Fruit fly (Drosophila melanogaster): Measurements from ENCODE around the gene bou.

The bou gene

dm6 chrX:7001135-7001769 is 15.0 kb downstream of the bou start (continued):
- TF ChIP-seq Jarid2 (GFP tag; optimal IDR thresholded peaks at IDR 0.05) (no peak), CG4820 (GFP tag; optimal IDR thresholded peaks at IDR 0.05) (no peak), ttk (GFP tag; IDR thresholded peaks at IDR 0.05) (no peak), az2 (GFP tag; optimal IDR thresholded peaks at IDR 0.05) (peak; percentile 58), CG42726 (GFP tag; IDR thresholded peaks at IDR 0.05; ENCODE audit: partially characterized antibody) (no peak), ssp (GFP tag; IDR thresholded peaks at IDR 0.05) (peak; percentile 45; the same call in 1 of the 2 replicates), hkb (optimal IDR thresholded peaks at IDR 0.05) (no peak), hkb (GFP tag; IDR thresholded peaks at IDR 0.05) (peak; percentile 38; the same call in 1 of the 2 replicates), H2.0 (GFP tag; IDR thresholded peaks at IDR 0.05) (peak; percentile 46; the same call in 1 of the 2 replicates), CG14441 (GFP tag; IDR thresholded peaks at IDR 0.05) (peak; percentile 61; the same call in 1 of the 2 replicates), fru (optimal IDR thresholded peaks at IDR 0.05) (no peak), ci (GFP tag; IDR thresholded peaks at IDR 0.05) (peak; percentile 40; the same call in 1 of the 3 replicates), Ets65A (GFP tag) (peak; percentile 7), chinmo (GFP tag; IDR thresholded peaks at IDR 0.05; ENCODE audit: partially characterized antibody) (peak; percentile 64; the same call in 1 of the 4 replicates), dysf (GFP tag; IDR thresholded peaks at IDR 0.05) (peak; percentile 75), slbo (GFP tag; IDR thresholded peaks at IDR 0.05) (peak; percentile 57; the same call in 1 of the 2 replicates), Mrtf (GFP tag; IDR thresholded peaks at IDR 0.05) (peak; percentile 67; the same call in 1 of the 3 replicates), CG2199 (GFP tag; IDR thresholded peaks at IDR 0.05) (0 out of 3 replicates have a peak, but pooled peaks have one; percentile 16), z (GFP tag; IDR thresholded peaks at IDR 0.05) (peak; percentile 11; the same call in 1 of the 3 replicates), HmgZ (tag; optimal IDR thresholded peaks at IDR 0.05) (no peak), CG8388 (GFP tag; optimal IDR thresholded peaks at IDR 0.05) (peak; percentile 33), prd (optimal IDR thresholded peaks at IDR 0.05) (no peak), prd (GFP tag; IDR thresholded peaks at IDR 0.05) (peak; percentile 56), CG15514 (GFP tag; optimal IDR thresholded peaks at IDR 0.05) (no peak), CG2120 (GFP tag; optimal IDR thresholded peaks at IDR 0.05) (peak; percentile 66), Optix (GFP tag; IDR thresholded peaks at IDR 0.05) (0 out of 3 replicates have a peak, but pooled peaks have one; percentile 44), Atf6 (GFP tag; IDR thresholded peaks at IDR 0.05) (peak; percentile 28; the same call in 1 of the 2 replicates)

DNA sequence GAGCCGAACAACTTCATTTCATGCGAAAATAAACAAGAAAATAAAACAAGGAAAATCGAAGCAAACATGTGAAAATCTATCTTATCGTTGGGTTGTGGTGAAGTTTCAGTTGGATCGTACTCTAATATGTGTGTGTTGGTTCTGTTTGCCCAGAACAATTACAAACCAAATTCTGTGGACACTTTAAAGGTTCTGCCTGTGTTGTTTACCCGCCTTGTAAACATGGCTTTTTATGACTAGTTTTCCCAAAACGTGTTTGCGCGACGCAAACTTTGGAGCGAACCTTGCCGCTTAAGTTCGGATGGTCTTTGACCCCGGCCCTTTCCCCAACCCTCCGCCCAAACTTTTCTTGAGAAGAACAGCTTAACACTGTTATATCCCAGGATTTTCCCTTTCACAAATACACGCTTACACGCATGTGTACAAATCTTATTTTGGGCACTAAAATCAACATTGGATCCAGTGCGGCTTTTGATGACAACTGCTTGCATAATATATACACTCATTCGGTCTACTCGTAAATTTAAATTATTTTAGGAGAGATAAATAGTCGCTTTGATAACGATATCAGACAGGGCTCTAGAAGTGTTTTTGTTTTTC is 17.9 kb downstream of the bou start:
- peak; percentile 20 for TF ChIP-seq pros (GFP tag; optimal IDR thresholded peaks at IDR 0.05)
- peak; percentile 90 for TF ChIP-seq CrebB (tag; optimal IDR thresholded peaks at IDR 0.05)
- TF ChIP-seq ERR (GFP tag; optimal IDR thresholded peaks at IDR 0.05), result peak; percentile 48
- peak; percentile 37 for TF ChIP-seq CG30403 (GFP tag; optimal IDR thresholded peaks at IDR 0.05)
- TF ChIP-seq D19B (GFP tag; optimal IDR thresholded peaks at IDR 0.05), result peak; percentile 15
- TF ChIP-seq CG10366 (GFP tag; IDR thresholded peaks at IDR 0.05), result peak; percentile 47; the same call in 1 of the 2 replicates
- TF ChIP-seq CG4820 (GFP tag; optimal IDR thresholded peaks at IDR 0.05), result peak; percentile 79
- TF ChIP-seq CG2202 (tag; optimal IDR thresholded peaks at IDR 0.05), result peak; percentile 97
- peak; percentile 75 for TF ChIP-seq ewg (GFP tag; optimal IDR thresholded peaks at IDR 0.05)
- peak; percentile 88 for TF ChIP-seq CG2678 (tag; optimal IDR thresholded peaks at IDR 0.05)
- TF ChIP-seq p53 (GFP tag; optimal IDR thresholded peaks at IDR 0.05), result peak; percentile 81
- TF ChIP-seq aop (GFP tag; IDR thresholded peaks at IDR 0.05), result no peak
- TF ChIP-seq D (optimal IDR thresholded peaks at IDR 0.05), result no peak
- TF ChIP-seq D (GFP tag; optimal IDR thresholded peaks at IDR 0.05), result peak; percentile 91
- no peak; the same call in 1 of the 2 replicates for TF ChIP-seq Ravus (GFP tag; IDR thresholded peaks at IDR 0.05)
- TF ChIP-seq HmgD (GFP tag; optimal IDR thresholded peaks at IDR 0.05), result peak; percentile 64
- 0 out of 3 replicates have a peak, but pooled peaks have one; percentile 32 for TF ChIP-seq CG6175 (GFP tag; IDR thresholded peaks at IDR 0.05)
- TF ChIP-seq fru (optimal IDR thresholded peaks at IDR 0.05), result no peak
- TF ChIP-seq org-1 (GFP tag; optimal IDR thresholded peaks at IDR 0.05), result peak; percentile 92
- TF ChIP-seq NK7.1 (GFP tag; optimal IDR thresholded peaks at IDR 0.05), result peak; percentile 69
- peak; percentile 25; the same call in 1 of the 2 replicates for TF ChIP-seq Oaz (GFP tag; IDR thresholded peaks at IDR 0.05)
- TF ChIP-seq CG13894 (tag; optimal IDR thresholded peaks at IDR 0.05), result no peak
- TF ChIP-seq CG17829 (tag; optimal IDR thresholded peaks at IDR 0.05), result peak; percentile 76
- peak; percentile 72; the same call in 1 of the 3 replicates for TF ChIP-seq CG11093 (GFP tag; IDR thresholded peaks at IDR 0.05)
- peak; percentile 90 for TF ChIP-seq CG16863 (GFP tag; optimal IDR thresholded peaks at IDR 0.05)
- TF ChIP-seq Ssrp (tag; optimal IDR thresholded peaks at IDR 0.05), result peak; percentile 17
